ENCODE assay signal across 3 fruit fly cellular contexts in the genomic region with DNA sequence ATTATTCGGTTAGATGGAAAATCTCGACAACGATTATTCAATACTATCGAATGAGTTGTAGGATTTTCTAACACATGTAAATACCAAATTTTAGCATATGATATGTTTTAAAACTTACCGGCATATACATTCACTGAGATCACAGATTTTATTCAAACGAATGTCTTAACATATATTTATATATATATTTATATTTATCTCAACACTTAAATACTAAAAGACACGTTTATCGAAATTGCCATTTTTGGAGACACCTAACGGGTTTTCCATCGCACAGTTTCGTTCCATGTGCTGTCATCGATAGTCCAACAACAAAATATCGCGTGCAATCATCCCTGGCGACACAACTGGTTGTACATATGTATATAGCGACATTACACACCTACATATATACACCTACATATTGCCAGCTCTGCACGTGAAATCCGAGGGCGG.
TF ChIP-seq lines count a peak whose summit lies in the region.

A gene (minus strand): TSS at position 8 of the 435 bp plus-strand sequence.
A gene (plus strand): TSS at position 283 of the 435 bp plus-strand sequence.

- TF ChIP-seq CTCF in whole organism, embryonic (GFP tag; optimal IDR thresholded peaks at IDR 0.05; lab: Kevin White, UChicago) = peak; percentile 40

TF ChIP-seq in whole organism, adult, 20 proteins besides CTCF, POLR2A, EP300 and RAD21:
- TF ChIP-seq bab1 (GFP tag; optimal IDR thresholded peaks at IDR 0.05; lab: Kevin White, UChicago) (peak; percentile 11), Mnt (GFP tag; optimal IDR thresholded peaks at IDR 0.05; lab: Kevin White, UChicago) (peak; percentile 85), ovo (GFP tag; optimal IDR thresholded peaks at IDR 0.05; lab: Kevin White, UChicago) (peak; percentile 94), toe (GFP tag; optimal IDR thresholded peaks at IDR 0.05; lab: Kevin White, UChicago) (no peak), pad (GFP tag; optimal IDR thresholded peaks at IDR 0.05; lab: Kevin White, UChicago) (no peak), CG7101 (tag; optimal IDR thresholded peaks at IDR 0.05; lab: Kevin White, UChicago) (peak; percentile 22), CG7045 (GFP tag; optimal IDR thresholded peaks at IDR 0.05; lab: Kevin White, UChicago) (no peak), CG11617 (GFP tag; optimal IDR thresholded peaks at IDR 0.05; lab: Kevin White, UChicago) (no peak), cic (GFP tag; optimal IDR thresholded peaks at IDR 0.05; lab: Kevin White, UChicago) (peak; percentile 11), CG33017 (tag; optimal IDR thresholded peaks at IDR 0.05; lab: Kevin White, UChicago) (no peak)

TF ChIP-seq in whole organism, embryonic, 481 proteins besides CTCF, POLR2A, EP300 and RAD21 (continues in another document):
- TF ChIP-seq hb (GFP tag; IDR thresholded peaks at IDR 0.05; lab: Robert Waterston, UW; ENCODE audit: partially characterized antibody) (peak; percentile 68; the same call in 2 of the 3 replicates), jigr1 (GFP tag; IDR thresholded peaks at IDR 0.05; lab: Robert Waterston, UW) (no peak), sna (GFP tag; IDR thresholded peaks at IDR 0.05; lab: Robert Waterston, UW; ENCODE audit: partially characterized antibody) (peak; percentile 71), BEAF-32 (GFP tag; optimal IDR thresholded peaks at IDR 0.05; lab: Kevin White, UChicago) (peak; percentile 90), CG10147 (GFP tag; optimal IDR thresholded peaks at IDR 0.05; lab: Kevin White, UChicago) (no peak), CG2129 (GFP tag; IDR thresholded peaks at IDR 0.05; lab: Robert Waterston, UW; ENCODE audit: partially characterized antibody) (peak; percentile 45), ato (GFP tag; IDR thresholded peaks at IDR 0.05; lab: Robert Waterston, UW; ENCODE audit: partially characterized antibody) (0 out of 2 replicates have a peak, but pooled peaks have one; percentile 8), pzg (GFP tag; optimal IDR thresholded peaks at IDR 0.05; lab: Kevin White, UChicago) (peak; percentile 78), phol (tag; optimal IDR thresholded peaks at IDR 0.05; lab: Kevin White, UChicago) (peak; percentile 65), cwo (GFP tag; optimal IDR thresholded peaks at IDR 0.05; lab: Kevin White, UChicago) (peak; percentile 72), CG42726 (GFP tag; IDR thresholded peaks at IDR 0.05; lab: Robert Waterston, UW; ENCODE audit: partially characterized antibody) (peak; percentile 75), amos (GFP tag; IDR thresholded peaks at IDR 0.05; lab: Robert Waterston, UW; ENCODE audit: partially characterized antibody) (peak; percentile 82), CG18011 (GFP tag; optimal IDR thresholded peaks at IDR 0.05; lab: Kevin White, UChicago) (peak; percentile 87), pan (optimal IDR thresholded peaks at IDR 0.05; lab: Kevin White, UChicago) (no peak), pan (GFP tag; optimal IDR thresholded peaks at IDR 0.05 in 1 of 2, IDR thresholded peaks at IDR 0.05 in 1 of 2) (no peak), vfl (GFP tag; optimal IDR thresholded peaks at IDR 0.05; lab: Kevin White, UChicago) (no peak), CoRest (tag; optimal IDR thresholded peaks at IDR 0.05; lab: Kevin White, UChicago) (peak; percentile 52), CG15269 (tag; optimal IDR thresholded peaks at IDR 0.05; lab: Kevin White, UChicago) (no peak), CG2116 (GFP tag; optimal IDR thresholded peaks at IDR 0.05; lab: Kevin White, UChicago) (peak; percentile 98), p53 (GFP tag; optimal IDR thresholded peaks at IDR 0.05; lab: Kevin White, UChicago) (no peak), insv (GFP tag; optimal IDR thresholded peaks at IDR 0.05; lab: Kevin White, UChicago) (peak in 1 of 2 experiments; percentile 45), CG15479 (GFP tag; optimal IDR thresholded peaks at IDR 0.05; lab: Kevin White, UChicago) (peak; percentile 45), Usf (GFP tag; optimal IDR thresholded peaks at IDR 0.05; lab: Kevin White, UChicago) (no peak), Opbp (GFP tag; IDR thresholded peaks at IDR 0.05; lab: Robert Waterston, UW; ENCODE audit: partially characterized antibody) (peak; percentile 76), CG13775 (GFP tag; optimal IDR thresholded peaks at IDR 0.05; lab: Kevin White, UChicago) (peak; percentile 34), NK7.1 (GFP tag; optimal IDR thresholded peaks at IDR 0.05; lab: Kevin White, UChicago) (no peak), CG16813 (GFP tag; IDR thresholded peaks at IDR 0.05; lab: Robert Waterston, UW; ENCODE audit: partially characterized antibody) (peak; percentile 82), Tbp (GFP tag; optimal IDR thresholded peaks at IDR 0.05; lab: Kevin White, UChicago) (no peak), corto (GFP tag; optimal IDR thresholded peaks at IDR 0.05; lab: Kevin White, UChicago) (no peak), inv (GFP tag; IDR thresholded peaks at IDR 0.05; lab: Robert Waterston, UW; ENCODE audit: partially characterized antibody) (peak; percentile 80), Lhr (GFP tag; optimal IDR thresholded peaks at IDR 0.05; lab: Kevin White, UChicago) (peak; percentile 38), twi (tag; optimal IDR thresholded peaks at IDR 0.05; lab: Kevin White, UChicago) (peak; percentile 52), dmrt11E (tag; optimal IDR thresholded peaks at IDR 0.05; lab: Kevin White, UChicago) (peak; percentile 11), Dip3 (GFP tag; optimal IDR thresholded peaks at IDR 0.05; lab: Kevin White, UChicago) (no peak), Fer2 (tag; optimal IDR thresholded peaks at IDR 0.05; lab: Kevin White, UChicago) (no peak)

TF ChIP-seq in whole organism, wandering third instar larva, 38 proteins besides CTCF, POLR2A, EP300 and RAD21:
- TF ChIP-seq CG9705 (GFP tag; optimal IDR thresholded peaks at IDR 0.05; lab: Kevin White, UChicago) (no peak), Myc (optimal IDR thresholded peaks at IDR 0.05; lab: Kevin White, UChicago) (peak; percentile 25)
